Worm (Caenorhabditis elegans) whole organism, L3 larva: Measurements from ENCODE around the gene tbc-18.

Source experiments
- lin-39 ChIP-seq: fragments of 150-350 bp; optimal IDR thresholded peaks from 2 replicates; lab custom pipeline; 2018; ENCODE audit warnings: missing biosample characterization, missing genetic modification reagents, missing genetic modification characterization
- nhr-28 ChIP-seq: fragments of 150-350 bp; optimal IDR thresholded peaks from 2 replicates; lab custom pipeline; 2014; ENCODE audit warnings: missing biosample characterization, missing genetic modification characterization
- pha-4 ChIP-seq: fragments of 150-350 bp; optimal IDR thresholded peaks from 2 replicates; lab custom pipeline; 2014; ENCODE audit warnings: missing biosample characterization, missing genetic modification reagents, missing genetic modification characterization

DNA sequence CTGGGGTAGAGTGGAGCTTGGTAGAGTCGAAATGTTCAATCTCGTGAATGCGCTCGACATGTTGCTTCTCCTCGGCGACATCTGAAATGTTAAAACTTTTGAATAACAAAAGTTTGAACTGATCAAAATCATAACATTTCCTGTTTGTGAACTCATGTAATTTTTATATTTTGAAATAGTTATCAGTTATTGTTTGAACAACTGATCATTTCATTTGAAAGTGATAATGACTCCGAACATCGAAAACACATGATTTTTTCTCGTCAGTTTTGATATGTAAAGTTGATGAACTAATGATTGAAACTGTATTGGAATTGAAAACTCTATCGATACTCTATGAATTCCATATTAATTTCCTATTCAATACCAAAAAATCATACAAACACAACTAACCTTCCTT is 44.8 kb downstream of the tbc-18 start:
- TF ChIP-seq nhr-28 (tag; lab: Kevin White, UChicago): no peak
- no peak for TF ChIP-seq lin-39
- TF ChIP-seq pha-4: peak; percentile 33
